Worm (Caenorhabditis elegans) whole organism, early embryonic: ENCODE data around the gene npp-27.

Source experiments
- B0310.2 ChIP-seq: sonication (generic microtip); optimal IDR thresholded peaks from 2 replicates; lab custom pipeline; 2016; ENCODE audit warnings: mild to moderate bottlenecking, missing genetic modification characterization, missing compliant biosample characterization
- F13C5.2 ChIP-seq: sonication (generic microtip); optimal IDR thresholded peaks from 2 replicates; lab custom pipeline; 2017; ENCODE audit warnings: mild to moderate bottlenecking, missing genetic modification characterization, inconsistent platforms, missing compliant biosample characterization
- aly-1 ChIP-seq: sonication (generic microtip); optimal IDR thresholded peaks from 2 replicates; lab custom pipeline; 2016; ENCODE audit warnings: missing genetic modification characterization, missing compliant biosample characterization
- ama-1 ChIP-seq: fragments of 150-350 bp; optimal IDR thresholded peaks from 2 replicates; lab custom pipeline; 2014
- ceh-36 ChIP-seq: sonication (generic microtip); optimal IDR thresholded peaks from 2 replicates; lab custom pipeline; 2016; ENCODE audit warnings: missing genetic modification characterization, inconsistent platforms, missing compliant biosample characterization
- ets-7 ChIP-seq: sonication (generic microtip); optimal IDR thresholded peaks from 2 replicates; lab custom pipeline; 2016; ENCODE audit warnings: missing genotype, missing genetic modification characterization, missing compliant biosample characterization
- flt-1 ChIP-seq: fragments of 200-800 bp; sonication (Bioruptor generic); IDR thresholded peaks from 2 replicates; pipeline ENCODE4 v1.3.6; 2022; ENCODE audit warnings: missing genetic modification characterization, missing compliant biosample characterization
- hmbx-1 ChIP-seq: sonication (generic microtip); optimal IDR thresholded peaks from 2 replicates; lab custom pipeline; 2016; ENCODE audit warnings: mild to moderate bottlenecking, missing genetic modification characterization, missing compliant biosample characterization
- hnd-1 ChIP-seq: sonication (generic microtip); optimal IDR thresholded peaks from 2 replicates; lab custom pipeline; 2016; ENCODE audit warnings: missing genetic modification characterization, missing compliant biosample characterization
- pes-1 ChIP-seq: fragments of 200-800 bp; sonication (Bioruptor generic); IDR thresholded peaks from 2 replicates; pipeline ENCODE4 v1.3.6; 2022; ENCODE audit warnings: missing genetic modification reagents, missing genetic modification characterization, missing compliant biosample characterization
- scrt-1 ChIP-seq: fragments of 200-800 bp; sonication (Bioruptor generic); IDR thresholded peaks from 2 replicates; pipeline ENCODE4 v1.3.6; 2022; ENCODE audit warnings: missing genetic modification characterization, missing compliant biosample characterization
- tbx-11 ChIP-seq: fragments of 200-800 bp; sonication (Bioruptor generic); IDR thresholded peaks from 2 replicates; pipeline ENCODE4 v1.3.6; 2022; ENCODE audit warnings: missing genetic modification characterization, missing compliant biosample characterization
- tra-4 ChIP-seq: sonication (generic microtip); optimal IDR thresholded peaks from 2 replicates; lab custom pipeline; 2017; ENCODE audit warnings: missing genetic modification characterization, missing compliant biosample characterization

- TF ChIP-seq pes-1 (no peak), tra-4 (no peak), ama-1 (lab: Kevin White, UChicago) (no peak), tbx-11 (no peak), flt-1 (GFP tag; lab: Robert Waterston, UW) (no peak), F13C5.2 (tag; lab: Kevin White, UChicago) (no peak), B0310.2 (tag; lab: Kevin White, UChicago) (no peak), aly-1 (tag; lab: Kevin White, UChicago) (no peak), hmbx-1 (tag; lab: Kevin White, UChicago) (no peak), ets-7 (no peak), scrt-1 (GFP tag; lab: Robert Waterston, UW) (no peak), ceh-36 (no peak), hnd-1 (tag; lab: Kevin White, UChicago) (no peak)
Observed at ce11 chrIV:7897443-7897842, 12.6 kb downstream of the npp-27 start, which contains the start of gene ilys-4.
